Fruit fly (Drosophila melanogaster) whole organism, adult: ENCODE data around the gene CG46467.

Experiments used
- CG11617 ChIP-seq: fragments of 200-800 bp; sonication (Bioruptor generic); optimal IDR thresholded peaks from 2 replicates; lab custom pipeline; 2017; ENCODE audit warnings: mild to moderate bottlenecking, missing biosample characterization, missing genetic modification reagents, missing genetic modification characterization
- CG33017 ChIP-seq: fragments of 200-800 bp; sonication (Bioruptor generic); optimal IDR thresholded peaks from 2 replicates; lab custom pipeline; 2018; ENCODE audit warnings: missing biosample characterization, mild to moderate bottlenecking, missing genetic modification characterization, moderate library complexity
- CG5204 ChIP-seq: fragments of 200-800 bp; sonication (Bioruptor generic); optimal IDR thresholded peaks from 2 replicates; lab custom pipeline; 2016; ENCODE audit warnings: missing biosample characterization, missing genetic modification characterization
- CG7045 ChIP-seq: fragments of 200-800 bp; sonication (Bioruptor generic); optimal IDR thresholded peaks from 2 replicates; lab custom pipeline; 2017; ENCODE audit warnings: missing biosample characterization, mild to moderate bottlenecking, missing genetic modification characterization
- Clk ChIP-seq: fragments of 200-800 bp; sonication (Bioruptor generic); optimal IDR thresholded peaks from 2 replicates; lab custom pipeline; 2017; ENCODE audit warnings: missing biosample characterization, missing genetic modification characterization
- Crg-1 ChIP-seq: fragments of 200-800 bp; sonication (Bioruptor generic); optimal IDR thresholded peaks from 2 replicates; lab custom pipeline; 2016; ENCODE audit warnings: missing biosample characterization, missing genetic modification characterization
- Hr96 ChIP-seq: fragments of 200-800 bp; sonication (Bioruptor generic); optimal IDR thresholded peaks from 2 replicates; lab custom pipeline; 2016; ENCODE audit warnings: missing biosample characterization, missing genetic modification characterization
- cic ChIP-seq: fragments of 200-800 bp; sonication (Bioruptor generic); optimal IDR thresholded peaks from 2 replicates; lab custom pipeline; 2017; ENCODE audit warnings: missing biosample characterization, mild to moderate bottlenecking, missing genetic modification characterization, moderate library complexity
- kay ChIP-seq: fragments of 200-800 bp; sonication (Bioruptor generic); peaks from one replicate; lab custom pipeline; 2016; ENCODE audit warnings: missing biosample characterization, missing genetic modification characterization, borderline replicate concordance
- ovo ChIP-seq: fragments of 200-800 bp; sonication (Bioruptor generic); optimal IDR thresholded peaks from 2 replicates; lab custom pipeline; 2016; ENCODE audit warnings: missing biosample characterization, missing genetic modification characterization
- tj ChIP-seq: fragments of 200-800 bp; sonication (Bioruptor generic); optimal IDR thresholded peaks from 3 replicates; lab custom pipeline; 2017; ENCODE audit warnings: missing biosample characterization, mild to moderate bottlenecking, missing genetic modification characterization, moderate library complexity
- toe ChIP-seq: fragments of 200-800 bp; sonication (Bioruptor generic); optimal IDR thresholded peaks from 2 replicates; lab custom pipeline; 2016; ENCODE audit warnings: missing biosample characterization, missing genetic modification characterization

DNA sequence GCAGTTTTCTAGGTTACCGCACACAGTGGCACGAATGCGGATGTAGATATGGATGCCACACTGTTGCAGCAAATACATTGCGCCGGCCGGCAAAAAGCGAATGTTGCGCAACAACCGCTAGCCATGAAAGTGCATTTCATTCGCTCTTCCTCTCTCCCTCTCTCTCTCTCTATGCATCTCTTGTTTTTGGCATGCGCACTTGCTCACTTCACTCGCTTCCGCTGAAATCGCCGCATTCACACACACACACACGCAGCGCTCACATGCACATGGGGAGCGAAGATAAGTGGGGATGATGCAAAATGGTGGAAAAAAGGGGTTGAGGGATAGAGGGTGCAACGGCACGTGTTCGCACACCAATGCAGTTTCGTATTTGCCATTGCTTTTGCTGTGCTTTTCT, 75.4 kb downstream of the CG46467 start:
- TF ChIP-seq cic (GFP tag; lab: Kevin White, UChicago) (peak; percentile 95), ovo (GFP tag; lab: Kevin White, UChicago) (no peak), CG7045 (peak; percentile 12), Crg-1 (peak; percentile 2), Clk (GFP tag; lab: Kevin White, UChicago) (peak; percentile 43), Hr96 (GFP tag; lab: Kevin White, UChicago) (no peak), tj (GFP tag; lab: Kevin White, UChicago) (peak; percentile 6), kay (no peak), CG11617 (GFP tag; lab: Kevin White, UChicago) (peak; percentile 33), CG33017 (tag; lab: Kevin White, UChicago) (peak; percentile 26), toe (no peak), CG5204 (GFP tag; lab: Kevin White, UChicago) (no peak)
